Worm (Caenorhabditis elegans): ENCODE results near the gene B0336.12.

DNA sequence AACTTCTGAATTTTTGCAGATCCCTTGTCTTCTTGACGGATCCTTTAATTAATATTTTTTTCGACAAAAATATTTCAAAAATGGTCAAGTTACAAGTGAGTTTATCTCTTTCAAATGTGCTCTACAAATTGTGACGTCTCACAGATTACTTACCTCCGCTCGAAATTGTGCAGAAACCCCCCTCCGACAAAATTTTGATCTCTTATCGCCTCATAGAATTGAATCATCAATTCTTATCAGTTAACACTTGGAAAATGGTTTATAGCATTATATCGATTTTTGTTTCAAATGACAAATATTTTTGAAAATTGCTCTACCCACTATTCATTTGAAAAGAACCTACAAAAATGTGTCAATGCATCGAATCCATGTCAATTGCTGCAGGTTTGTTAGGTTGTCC lies 25.0 kb upstream of the B0336.12 start, which contains the start of gene B0244.10:
- TF ChIP-seq sea-1 (GFP tag; conservative IDR thresholded peaks at IDR 0.05) (no peak), hmbx-1 (tag; optimal IDR thresholded peaks at IDR 0.05) (no peak)
